Worm (Caenorhabditis elegans) whole organism, L1 larva: ENCODE measurements around the gene csq-1.

Experiments
- ceh-8 ChIP-seq: fragments of 200-800 bp; sonication (Bioruptor generic); optimal IDR thresholded peaks from 2 replicates; lab custom pipeline; 2018; ENCODE audit warnings: mild to moderate bottlenecking, missing genetic modification characterization, moderate library complexity, missing compliant biosample characterization
- egl-13 ChIP-seq: sonication (generic microtip); optimal IDR thresholded peaks from 2 replicates; lab custom pipeline; 2016; ENCODE audit warnings: missing genotype, missing genetic modification reagents, missing genetic modification characterization, missing compliant biosample characterization
- fkh-10 ChIP-seq: sonication (generic microtip); optimal IDR thresholded peaks from 2 replicates; lab custom pipeline; 2017; ENCODE audit warnings: missing biosample characterization, missing genetic modification reagents, missing genetic modification characterization
- fos-1 ChIP-seq: fragments of 150-350 bp; optimal IDR thresholded peaks from 2 replicates; lab custom pipeline; 2014; ENCODE audit warnings: missing biosample characterization, missing genetic modification characterization
- nhr-28 ChIP-seq: fragments of 150-350 bp; optimal IDR thresholded peaks from 2 replicates; lab custom pipeline; 2014; ENCODE audit warnings: missing biosample characterization, missing genetic modification characterization
- nhr-47 ChIP-seq: sonication (generic microtip); optimal IDR thresholded peaks from 2 replicates; lab custom pipeline; 2016; ENCODE audit warnings: mild to moderate bottlenecking, missing genetic modification characterization, moderate library complexity, missing compliant biosample characterization
- pqm-1 ChIP-seq: sonication (generic microtip); optimal IDR thresholded peaks from 3 replicates; lab custom pipeline; 2017; ENCODE audit warnings: missing biosample characterization, missing genetic modification characterization
- unc-62 ChIP-seq: fragments of 150-350 bp; optimal IDR thresholded peaks from 2 replicates; lab custom pipeline; 2014; ENCODE audit warnings: missing biosample characterization, missing genetic modification reagents, missing genetic modification characterization
- ztf-11 ChIP-seq, 2 experiments: sonication (generic microtip); optimal IDR thresholded peaks; 2 replicates each; lab custom pipeline; 2016 to 2017; ENCODE audit warnings: missing genetic modification characterization in 2 of 2, missing biosample characterization in 1 of 2, missing compliant biosample characterization in 1 of 2
- ztf-4 ChIP-seq: fragments of 150-350 bp; optimal IDR thresholded peaks from 2 replicates; lab custom pipeline; 2014; ENCODE audit warnings: missing biosample characterization, missing genetic modification characterization

- TF ChIP-seq nhr-28 (tag; lab: Kevin White, UChicago) (no peak), ztf-11 (tag; optimal IDR thresholded peaks at IDR 0.05; lab: Kevin White, UChicago) (no peak), ztf-4 (tag; lab: Kevin White, UChicago) (no peak), egl-13 (tag; lab: Kevin White, UChicago) (no peak), fos-1 (tag; lab: Kevin White, UChicago) (no peak), pqm-1 (tag; lab: Kevin White, UChicago) (no peak), unc-62 (GFP tag; lab: Kevin White, UChicago) (no peak), fkh-10 (no peak), ceh-8 (GFP tag; lab: Kevin White, UChicago) (no peak), nhr-47 (tag; lab: Kevin White, UChicago) (no peak)
These were observed 52.4 kb downstream of the csq-1 start for ce11 chrX:14736955-14737621.
